Worm (Caenorhabditis elegans) whole organism, L2 larva: ENCODE results near the gene srd-63.

Experiments used
- ZK546.5 ChIP-seq: sonication (generic microtip); optimal IDR thresholded peaks from 2 replicates; lab custom pipeline; 2017; ENCODE audit warnings: missing biosample characterization, missing genetic modification characterization
- ama-1 ChIP-seq: fragments of 150-350 bp; optimal IDR thresholded peaks from 2 replicates; lab custom pipeline; 2018; ENCODE audit warnings: inconsistent platforms
- mdl-1 ChIP-seq, 2 experiments: fragments of 150-350 bp in 1 of 2; sonication (generic microtip) in 1 of 2; optimal IDR thresholded peaks; 2 replicates each; lab custom pipeline; 2017; ENCODE audit warnings: missing biosample characterization in 2 of 2, missing genetic modification characterization in 2 of 2
- unc-55 ChIP-seq: fragments of 150-350 bp; sonication (generic microtip); optimal IDR thresholded peaks from 3 replicates; lab custom pipeline; 2014; ENCODE audit warnings: missing biosample characterization, missing genetic modification reagents, missing genetic modification characterization

ce11 chrV:16377849-16378248, 15.8 kb downstream of the srd-63 start, which contains the start of gene F13A7.1:
- TF ChIP-seq ZK546.5 (tag; lab: Kevin White, UChicago): no peak
- TF ChIP-seq mdl-1 (tag; optimal IDR thresholded peaks at IDR 0.05; lab: Kevin White, UChicago): no peak
- TF ChIP-seq ama-1 (lab: Kevin White, UChicago): no peak
- no peak for TF ChIP-seq unc-55
